Fruit fly (Drosophila melanogaster) whole organism, wandering third instar larva: ENCODE measurements around the gene ph-p.

ENCODE experiments used
- Abd-B ChIP-seq: fragments of >200 bp; optimal IDR thresholded peaks from 2 replicates; lab custom pipeline; 2017; ENCODE audit warnings: missing biosample characterization, missing genetic modification characterization
- CG32264 ChIP-seq: fragments of 200-800 bp; sonication (Bioruptor generic); optimal IDR thresholded peaks from 2 replicates; lab custom pipeline; 2016; ENCODE audit warnings: missing biosample characterization, missing genetic modification characterization
- CG9705 ChIP-seq: fragments of 200-800 bp; sonication (Bioruptor generic); optimal IDR thresholded peaks from 2 replicates; lab custom pipeline; 2018; ENCODE audit warnings: missing biosample characterization, mild to moderate bottlenecking, missing genetic modification characterization
- CrebA ChIP-seq: fragments of 200-800 bp; sonication (Bioruptor generic); optimal IDR thresholded peaks from 2 replicates; lab custom pipeline; 2016; ENCODE audit warnings: missing biosample characterization, mild to moderate bottlenecking, missing genetic modification characterization, borderline replicate concordance
- Dfd ChIP-seq: fragments of >200 bp; optimal IDR thresholded peaks from 2 replicates; lab custom pipeline; 2017; ENCODE audit warnings: missing biosample characterization, missing genetic modification characterization
- Dif ChIP-seq: fragments of 200-275, 200-300 bp; sonication (Bioruptor generic); optimal IDR thresholded peaks from 2 replicates; lab custom pipeline; 2018; ENCODE audit warnings: missing biosample characterization, missing genetic modification characterization; ENCODE audit not compliant: partially characterized antibody
- GATAd ChIP-seq: sonication (Bioruptor generic); optimal IDR thresholded peaks from 2 replicates; lab custom pipeline; 2016; ENCODE audit warnings: missing biosample characterization, missing genetic modification characterization
- HLH106 ChIP-seq: fragments of 200-800 bp; optimal IDR thresholded peaks from 3 replicates; lab custom pipeline; 2019; ENCODE audit warnings: missing biosample characterization, mild to moderate bottlenecking, missing genetic modification characterization, moderate library complexity
- Hnf4 ChIP-seq: fragments of 200-800 bp; sonication (Bioruptor generic); optimal IDR thresholded peaks from 2 replicates; lab custom pipeline; 2016; ENCODE audit warnings: missing biosample characterization, mild to moderate bottlenecking, missing genetic modification characterization
- Hr78 ChIP-seq: fragments of >200 bp; optimal IDR thresholded peaks from 2 replicates; lab custom pipeline; 2017; ENCODE audit warnings: missing biosample characterization, missing genetic modification characterization
- Hr83 ChIP-seq: fragments of 200-300 bp; sonication (Bioruptor generic); optimal IDR thresholded peaks from 2 replicates; lab custom pipeline; 2016; ENCODE audit warnings: missing biosample characterization, mild to moderate bottlenecking, missing genetic modification characterization, moderate library complexity; ENCODE audit not compliant: poor library complexity, severe bottlenecking
- Jra ChIP-seq: sonication (Bioruptor generic); optimal IDR thresholded peaks from 2 replicates; lab custom pipeline; 2016; ENCODE audit warnings: missing biosample characterization, missing genetic modification characterization
- Mio ChIP-seq: sonication (Bioruptor generic); optimal IDR thresholded peaks from 2 replicates; lab custom pipeline; 2016; ENCODE audit warnings: missing biosample characterization, missing genetic modification characterization
- Myc ChIP-seq: fragments of >200 bp; optimal IDR thresholded peaks from 2 replicates; lab custom pipeline; 2017
- N ChIP-seq: fragments of >200 bp; optimal IDR thresholded peaks from 2 replicates; lab custom pipeline; 2018; ENCODE audit warnings: missing biosample characterization, missing external identifiers, missing genetic modification characterization
- OdsH ChIP-seq: fragments of 200-800 bp; sonication (Bioruptor generic); optimal IDR thresholded peaks from 2 replicates; lab custom pipeline; 2016; ENCODE audit warnings: missing biosample characterization, mild to moderate bottlenecking, missing genetic modification characterization
- Rel ChIP-seq, 2 experiments: fragments of 200-800 bp; sonication (Bioruptor generic) in 1 of 2; optimal IDR thresholded peaks; 2 replicates in 1 of 2; 3 replicates in 1 of 2; lab custom pipeline; 2016 to 2019; ENCODE audit warnings: mild to moderate bottlenecking in 2 of 2, missing biosample characterization in 2 of 2, missing genetic modification characterization in 2 of 2, moderate library complexity in 1 of 2
- Sp1 ChIP-seq: fragments of 200-800 bp; sonication (Bioruptor generic); optimal IDR thresholded peaks from 3 replicates; lab custom pipeline; 2019; ENCODE audit warnings: missing biosample characterization, mild to moderate bottlenecking, missing genetic modification characterization, moderate library complexity
- Vsx2 ChIP-seq: fragments of 200-300, 225-300 bp; sonication (Bioruptor generic); optimal IDR thresholded peaks from 2 replicates; lab custom pipeline; 2018; ENCODE audit warnings: missing biosample characterization, missing genetic modification characterization; ENCODE audit not compliant: partially characterized antibody
- br ChIP-seq: fragments of 200-800 bp; sonication (Bioruptor generic); optimal IDR thresholded peaks from 2 replicates; lab custom pipeline; 2016; ENCODE audit warnings: missing biosample characterization, missing genetic modification characterization
- brk ChIP-seq: fragments of 200-800 bp; sonication (Bioruptor generic); optimal IDR thresholded peaks from 2 replicates; lab custom pipeline; 2016; ENCODE audit warnings: missing biosample characterization, mild to moderate bottlenecking, missing genetic modification characterization
- dl ChIP-seq, 2 experiments: fragments of 175-275, 200-275 bp in 1 of 2; fragments of 200-275 bp in 1 of 2; sonication (Bioruptor generic); optimal IDR thresholded peaks; lab custom pipeline; 2018; ENCODE audit warnings: mild to moderate bottlenecking in 2 of 2, missing biosample characterization in 2 of 2, missing genetic modification characterization in 2 of 2, moderate library complexity in 2 of 2; ENCODE audit not compliant: partially characterized antibody in 2 of 2, insufficient read depth in 1 of 2
- dmrt93B ChIP-seq: fragments of 200-800 bp; sonication (Bioruptor generic); optimal IDR thresholded peaks from 2 replicates; lab custom pipeline; 2018; ENCODE audit warnings: missing biosample characterization, mild to moderate bottlenecking, missing genetic modification characterization
- dsf ChIP-seq: sonication (Bioruptor generic); optimal IDR thresholded peaks from 2 replicates; lab custom pipeline; 2016; ENCODE audit warnings: missing biosample characterization, missing genetic modification characterization, borderline replicate concordance
- ey ChIP-seq: fragments of 200-800 bp; sonication (Bioruptor generic); optimal IDR thresholded peaks from 2 replicates; lab custom pipeline; 2016; ENCODE audit warnings: missing biosample characterization, missing genetic modification characterization
- foxo ChIP-seq, 2 experiments: fragments of 200-800 bp; sonication (Bioruptor generic); optimal IDR thresholded peaks; 2 replicates in 1 of 2; 3 replicates in 1 of 2; lab custom pipeline; 2016 to 2017; ENCODE audit warnings: missing biosample characterization in 2 of 2, missing genetic modification characterization in 2 of 2
- fru ChIP-seq: fragments of 200-800 bp; sonication (Bioruptor generic); optimal IDR thresholded peaks from 3 replicates; lab custom pipeline; 2016; ENCODE audit warnings: missing biosample characterization, mild to moderate bottlenecking, missing genetic modification characterization
- h ChIP-seq: fragments of 200-800 bp; sonication (Bioruptor generic); optimal IDR thresholded peaks from 3 replicates; lab custom pipeline; 2016; ENCODE audit warnings: missing biosample characterization, mild to moderate bottlenecking, missing genetic modification characterization
- jim ChIP-seq: fragments of 175-275, 200-325 bp; sonication (Bioruptor generic); optimal IDR thresholded peaks from 2 replicates; lab custom pipeline; 2016; ENCODE audit warnings: missing biosample characterization, mild to moderate bottlenecking, missing genetic modification characterization
- lola ChIP-seq: fragments of >200 bp; optimal IDR thresholded peaks from 2 replicates; lab custom pipeline; 2017; ENCODE audit warnings: missing biosample characterization, missing genetic modification characterization
- pan ChIP-seq: fragments of >200 bp; optimal IDR thresholded peaks from 2 replicates; lab custom pipeline; 2017
- psq ChIP-seq: fragments of 200-800 bp; sonication (Bioruptor generic); optimal IDR thresholded peaks from 3 replicates; lab custom pipeline; 2017; ENCODE audit warnings: missing biosample characterization, mild to moderate bottlenecking, missing genetic modification characterization, moderate library complexity
- rgr ChIP-seq: fragments of 200-800 bp; sonication (Bioruptor generic); optimal IDR thresholded peaks from 3 replicates; lab custom pipeline; 2016; ENCODE audit warnings: missing biosample characterization, mild to moderate bottlenecking, missing genetic modification characterization
- sage ChIP-seq: fragments of 200-800 bp; sonication (Bioruptor generic); optimal IDR thresholded peaks from 2 replicates; lab custom pipeline; 2016; ENCODE audit warnings: missing biosample characterization, mild to moderate bottlenecking, missing genetic modification characterization
- sv ChIP-seq: fragments of 200-800 bp; sonication (Bioruptor generic); optimal IDR thresholded peaks from 3 replicates; lab custom pipeline; 2016; ENCODE audit warnings: missing biosample characterization, missing genetic modification characterization
- tai ChIP-seq: sonication (Bioruptor generic); optimal IDR thresholded peaks from 2 replicates; lab custom pipeline; 2016; ENCODE audit warnings: missing biosample characterization, missing genetic modification characterization
- usp ChIP-seq: fragments of >200 bp; optimal IDR thresholded peaks from 2 replicates; lab custom pipeline; 2017; ENCODE audit warnings: missing biosample characterization, missing genetic modification characterization
- woc ChIP-seq: sonication (Bioruptor generic); optimal IDR thresholded peaks from 2 replicates; lab custom pipeline; 2016; ENCODE audit warnings: missing biosample characterization, mild to moderate bottlenecking, missing genetic modification characterization

Gene ph-p

DNA sequence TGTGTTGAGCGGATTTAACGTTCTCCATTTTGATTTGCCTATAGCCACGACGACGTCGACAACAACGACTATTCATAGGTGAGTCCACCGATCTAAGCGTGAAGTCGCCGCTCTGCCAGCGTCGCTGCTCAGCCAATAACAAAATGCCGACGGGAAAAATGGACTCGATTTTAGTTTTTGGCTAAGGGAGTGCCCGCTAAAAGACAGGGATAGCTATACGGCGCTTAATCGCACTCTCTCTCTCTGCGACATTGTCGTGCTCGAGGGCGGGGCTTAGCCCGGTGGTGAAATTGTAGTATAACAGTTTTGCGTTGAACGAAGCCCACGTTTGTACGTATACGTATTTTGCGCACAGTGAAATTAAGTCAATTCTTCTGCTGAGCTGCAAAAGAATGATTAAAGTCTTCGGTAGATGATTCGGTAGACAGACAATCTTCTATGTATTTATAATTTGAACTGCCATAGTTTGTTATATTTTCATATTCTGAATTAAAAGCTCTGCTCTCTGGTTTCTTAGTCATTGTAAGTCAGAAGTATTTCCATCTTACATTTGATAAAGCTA is 12.6 kb downstream of the ph-p start:
- TF ChIP-seq psq (GFP tag; lab: Kevin White, UChicago), result no peak
- TF ChIP-seq HLH106 (tag; lab: Kevin White, UChicago), result no peak
- TF ChIP-seq Rel (GFP tag; optimal IDR thresholded peaks at IDR 0.05; lab: Kevin White, UChicago), result no peak
- peak; percentile 10 for TF ChIP-seq Rel (tag; optimal IDR thresholded peaks at IDR 0.05; lab: Kevin White, UChicago)
- TF ChIP-seq foxo (GFP tag; optimal IDR thresholded peaks at IDR 0.05; lab: Kevin White, UChicago), result peak in 1 of 2 experiments; percentile 4
- TF ChIP-seq fru, result no peak
- TF ChIP-seq CG9705 (GFP tag; lab: Kevin White, UChicago), result no peak
- TF ChIP-seq Hr83 (GFP tag; lab: Kevin White, UChicago), result no peak

DNA sequence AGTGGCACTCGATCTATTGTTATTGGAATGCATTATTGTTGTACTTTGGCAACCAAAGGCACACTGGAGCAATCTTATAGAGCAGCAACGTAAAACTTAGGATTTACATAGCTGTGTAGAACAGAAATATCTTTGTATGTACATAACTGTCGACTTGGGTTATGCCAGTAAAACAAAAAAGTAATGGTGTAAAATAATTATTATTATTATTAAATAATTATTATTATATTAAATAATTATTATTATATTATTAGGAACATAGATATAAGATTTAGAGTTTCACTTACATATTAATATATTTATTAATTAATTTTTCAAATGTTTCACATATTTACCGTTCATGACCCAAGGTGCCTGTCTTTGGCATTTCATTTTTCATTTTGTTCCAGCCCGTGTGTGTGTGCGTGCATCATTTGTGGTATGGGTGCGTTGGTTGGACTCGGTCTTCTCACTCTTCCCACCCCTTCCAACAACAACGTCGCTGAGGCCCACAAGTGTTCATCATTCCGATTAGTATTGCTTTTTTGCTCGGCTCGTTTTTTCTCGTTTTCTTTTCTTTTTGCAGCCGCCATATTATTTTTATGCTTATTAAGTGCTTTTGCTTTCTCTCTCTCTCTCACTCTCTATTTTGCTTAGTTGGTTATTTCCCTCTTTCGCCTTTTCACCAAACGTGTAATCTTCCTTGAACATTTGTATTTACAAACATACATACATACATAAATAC is 14.0 kb downstream of the ph-p start:
- TF ChIP-seq dmrt93B (GFP tag; lab: Kevin White, UChicago), result peak; percentile 93
- no peak for TF ChIP-seq usp (GFP tag; lab: Kevin White, UChicago)
- TF ChIP-seq N (GFP tag; lab: Kevin White, UChicago), result no peak
- TF ChIP-seq psq (GFP tag; lab: Kevin White, UChicago), result peak; percentile 97
- TF ChIP-seq Vsx2 (GFP tag; lab: Kevin White, UChicago), result no peak
- no peak for TF ChIP-seq lola
- no peak for TF ChIP-seq woc (GFP tag; lab: Kevin White, UChicago)
- TF ChIP-seq Mio (GFP tag; lab: Kevin White, UChicago), result no peak
- peak; percentile 38 for TF ChIP-seq CG32264 (GFP tag; lab: Kevin White, UChicago)
- TF ChIP-seq Hnf4 (GFP tag; lab: Kevin White, UChicago), result no peak
- peak; percentile 99 for TF ChIP-seq jim (GFP tag; lab: Kevin White, UChicago)
- TF ChIP-seq HLH106 (tag; lab: Kevin White, UChicago), result peak; percentile 97
- no peak for TF ChIP-seq pan (lab: Kevin White, UChicago)
- peak; percentile 0 for TF ChIP-seq GATAd (GFP tag; lab: Kevin White, UChicago)
- TF ChIP-seq foxo (GFP tag; optimal IDR thresholded peaks at IDR 0.05; lab: Kevin White, UChicago), result peak; percentile 65 to 91
- TF ChIP-seq Dif, result peak; percentile 47
- peak; percentile 85 for TF ChIP-seq CG9705 (GFP tag; lab: Kevin White, UChicago)
- TF ChIP-seq brk, result no peak
- no peak for TF ChIP-seq Myc (lab: Kevin White, UChicago)
- peak in 1 of 2 experiments; percentile 19 for TF ChIP-seq dl (GFP tag; optimal IDR thresholded peaks at IDR 0.05; lab: Kevin White, UChicago; ENCODE audit: insufficient read depth in 1 of 2, partially characterized antibody in 2 of 2)
- TF ChIP-seq Hr78 (GFP tag; lab: Kevin White, UChicago), result no peak
- TF ChIP-seq br, result peak; percentile 10
- peak; percentile 69 for TF ChIP-seq sage (GFP tag; lab: Kevin White, UChicago)
- no peak for TF ChIP-seq Abd-B
- TF ChIP-seq h (GFP tag; lab: Kevin White, UChicago), result peak; percentile 66
- TF ChIP-seq sv (GFP tag; lab: Kevin White, UChicago), result peak; percentile 90
- peak; percentile 82 for TF ChIP-seq fru
- TF ChIP-seq Jra, result no peak
- peak; percentile 96 for TF ChIP-seq Sp1 (GFP tag; lab: Kevin White, UChicago)
- no peak for TF ChIP-seq tai
- peak; percentile 80 for TF ChIP-seq OdsH
- no peak for TF ChIP-seq dsf (GFP tag; lab: Kevin White, UChicago)
- peak; percentile 60 for TF ChIP-seq Dfd (GFP tag; lab: Kevin White, UChicago)
- TF ChIP-seq CrebA (GFP tag; lab: Kevin White, UChicago), result peak; percentile 85
- TF ChIP-seq Rel (GFP tag; optimal IDR thresholded peaks at IDR 0.05; lab: Kevin White, UChicago), result peak; percentile 60
- peak; percentile 64 for TF ChIP-seq Rel (tag; optimal IDR thresholded peaks at IDR 0.05; lab: Kevin White, UChicago)
- TF ChIP-seq rgr (GFP tag; lab: Kevin White, UChicago), result peak; percentile 84
- peak; percentile 79 for TF ChIP-seq ey (GFP tag; lab: Kevin White, UChicago)
- peak; percentile 28 for TF ChIP-seq Hr83 (GFP tag; lab: Kevin White, UChicago)
